Fruit fly (Drosophila melanogaster) whole organism, embryonic: ENCODE data around the gene Acp63F.

ENCODE experiments used
- ATbp ChIP-seq: fragments of 200-800 bp; sonication (Bioruptor generic); optimal IDR thresholded peaks from 2 replicates; lab custom pipeline; 2017; ENCODE audit warnings: missing biosample characterization, mild to moderate bottlenecking, missing genetic modification characterization, missing genetic modification reagents
- Ada2b ChIP-seq: fragments of 200-800 bp; sonication (Bioruptor generic); IDR thresholded peaks from 2 replicates; pipeline ENCODE4 v1.3.6; 2022; ENCODE audit warnings: missing biosample characterization, missing genetic modification characterization
- B-H1 ChIP-seq: fragments of 200-800 bp; sonication (Bioruptor generic); IDR thresholded peaks from 3 replicates; pipeline ENCODE4 v1.3.6; 2022; ENCODE audit warnings: missing biosample characterization, missing genetic modification characterization
- BEAF-32 ChIP-seq: fragments of 200-800 bp; sonication (Bioruptor generic); optimal IDR thresholded peaks from 3 replicates; lab custom pipeline; 2017; ENCODE audit warnings: missing biosample characterization, missing genetic modification characterization, mild to moderate bottlenecking, moderate library complexity, missing genetic modification reagents
- Bdp1 ChIP-seq: fragments of 200-800 bp; sonication (Bioruptor generic); optimal IDR thresholded peaks from 3 replicates; lab custom pipeline; 2016; ENCODE audit warnings: missing biosample characterization, missing genetic modification characterization
- Bgb ChIP-seq: fragments of 200-800 bp; sonication (Bioruptor generic); IDR thresholded peaks from 2 replicates; pipeline ENCODE4 v1.3.6; 2022; ENCODE audit warnings: missing biosample characterization, missing genetic modification characterization; ENCODE audit not compliant: partially characterized antibody
- C15 ChIP-seq: fragments of 200-800 bp; sonication (Bioruptor generic); IDR thresholded peaks from 3 replicates; pipeline ENCODE4 v1.3.6; 2022; ENCODE audit warnings: missing biosample characterization, missing genetic modification characterization
- CG11247 ChIP-seq: fragments of 200-800 bp; sonication (Bioruptor generic); IDR thresholded peaks from 2 replicates; pipeline ENCODE4 v1.3.6; 2022; ENCODE audit warnings: missing biosample characterization, missing genetic modification characterization
- CG11504 ChIP-seq: fragments of 200-800 bp; sonication (Bioruptor generic); optimal IDR thresholded peaks from 3 replicates; lab custom pipeline; 2019; ENCODE audit warnings: missing biosample characterization, mild to moderate bottlenecking, missing genetic modification characterization, moderate library complexity
- CG12299 ChIP-seq: fragments of 200-800 bp; sonication (Bioruptor generic); optimal IDR thresholded peaks from 2 replicates; lab custom pipeline; 2018; ENCODE audit warnings: missing biosample characterization, mild to moderate bottlenecking, missing genetic modification characterization
- CG13123 ChIP-seq: fragments of 200-800 bp; sonication (Bioruptor generic); optimal IDR thresholded peaks from 2 replicates; lab custom pipeline; 2016; ENCODE audit warnings: missing biosample characterization, missing genetic modification characterization
- CG13424 ChIP-seq: fragments of 200-800 bp; sonication (Bioruptor generic); optimal IDR thresholded peaks from 2 replicates; lab custom pipeline; 2019; ENCODE audit warnings: missing biosample characterization, mild to moderate bottlenecking, missing genetic modification characterization, moderate library complexity
- CG18764 ChIP-seq: fragments of 200-800 bp; sonication (Bioruptor generic); optimal IDR thresholded peaks from 3 replicates; lab custom pipeline; 2016; ENCODE audit warnings: missing biosample characterization, missing genetic modification characterization
- CG2120 ChIP-seq: fragments of 200-800 bp; sonication (Bioruptor generic); optimal IDR thresholded peaks from 3 replicates; lab custom pipeline; 2016; ENCODE audit warnings: missing biosample characterization, missing genetic modification characterization
- CG31224 ChIP-seq: fragments of 200-800 bp; sonication (Bioruptor generic); IDR thresholded peaks from 2 replicates; pipeline ENCODE4 v1.3.6; 2022; ENCODE audit warnings: missing biosample characterization, missing genetic modification characterization
- CG32767 ChIP-seq: fragments of 200-800 bp; sonication (Bioruptor generic); IDR thresholded peaks from 2 replicates; pipeline ENCODE4 v1.3.6; 2022; ENCODE audit warnings: missing biosample characterization, missing genetic modification characterization
- CG33213 ChIP-seq: fragments of 200-800 bp; sonication (Bioruptor generic); optimal IDR thresholded peaks from 3 replicates; lab custom pipeline; 2016; ENCODE audit warnings: missing biosample characterization, missing genetic modification characterization
- CG34376 ChIP-seq: fragments of 200-800 bp; sonication (Bioruptor generic); optimal IDR thresholded peaks from 2 replicates; lab custom pipeline; 2018; ENCODE audit warnings: missing biosample characterization, mild to moderate bottlenecking, missing genetic modification characterization
- CG4282 ChIP-seq: fragments of 200-800 bp; sonication (Bioruptor generic); optimal IDR thresholded peaks from 2 replicates; lab custom pipeline; 2016; ENCODE audit warnings: missing biosample characterization, missing genetic modification characterization
- CG4404 ChIP-seq: fragments of 200-800 bp; sonication (Bioruptor generic); IDR thresholded peaks from 2 replicates; pipeline ENCODE4 v1.3.6; 2022; ENCODE audit warnings: missing biosample characterization, missing genetic modification characterization
- CG4707 ChIP-seq: fragments of 200-800 bp; sonication (Bioruptor generic); optimal IDR thresholded peaks from 2 replicates; lab custom pipeline; 2018; ENCODE audit warnings: missing biosample characterization, mild to moderate bottlenecking, missing genetic modification characterization, moderate library complexity
- CG7372 ChIP-seq: fragments of 200-800 bp; sonication (Bioruptor generic); IDR thresholded peaks from 2 replicates; pipeline ENCODE4 v1.3.6; 2022; ENCODE audit warnings: missing biosample characterization, missing genetic modification characterization
- CG8359 ChIP-seq: fragments of 200-800 bp; sonication (Bioruptor generic); optimal IDR thresholded peaks from 2 replicates; lab custom pipeline; 2017; ENCODE audit warnings: missing biosample characterization, mild to moderate bottlenecking, missing genetic modification characterization, borderline replicate concordance
- Kr ChIP-seq: fragments of 200-800 bp; sonication (Bioruptor generic); optimal IDR thresholded peaks from 2 replicates; lab custom pipeline; 2017; ENCODE audit warnings: missing biosample characterization, mild to moderate bottlenecking, missing genetic modification characterization
- Mad ChIP-seq: fragments of 200-800 bp; sonication (Bioruptor generic); optimal IDR thresholded peaks from 2 replicates; lab custom pipeline; 2016; ENCODE audit warnings: missing biosample characterization, missing genetic modification characterization
- NC2β ChIP-seq: fragments of 200-800 bp; sonication (Bioruptor generic); optimal IDR thresholded peaks from 2 replicates; lab custom pipeline; 2016; ENCODE audit warnings: missing biosample characterization, missing genetic modification characterization
- Nf-YA ChIP-seq: fragments of 200-800 bp; sonication (Bioruptor generic); IDR thresholded peaks from 2 replicates; pipeline ENCODE4 v1.3.6; 2022; ENCODE audit warnings: missing biosample characterization, missing genetic modification characterization
- PHDP ChIP-seq: fragments of 200-800 bp; sonication (Bioruptor generic); optimal IDR thresholded peaks from 3 replicates; lab custom pipeline; 2018; ENCODE audit warnings: missing biosample characterization, mild to moderate bottlenecking, missing genetic modification characterization, moderate library complexity
- Side ChIP-seq: fragments of 200-800 bp; sonication (Bioruptor generic); optimal IDR thresholded peaks from 2 replicates; lab custom pipeline; 2016; ENCODE audit warnings: missing biosample characterization, missing genetic modification characterization
- Sox102F ChIP-seq: fragments of 200-800 bp; sonication (Bioruptor generic); optimal IDR thresholded peaks from 2 replicates; lab custom pipeline; 2018; ENCODE audit warnings: missing biosample characterization, mild to moderate bottlenecking, missing genetic modification characterization, moderate library complexity
- TFAM ChIP-seq: fragments of 200-800 bp; sonication (Bioruptor generic); optimal IDR thresholded peaks from 2 replicates; lab custom pipeline; 2017; ENCODE audit warnings: missing biosample characterization, missing genetic modification characterization, inconsistent platforms
- cg ChIP-seq: fragments of 200-800 bp; sonication (Bioruptor generic); optimal IDR thresholded peaks from 3 replicates; lab custom pipeline; 2019; ENCODE audit warnings: missing biosample characterization, mild to moderate bottlenecking, missing genetic modification characterization, moderate library complexity
- dmrt11E ChIP-seq: fragments of 200-800 bp; sonication (Bioruptor generic); optimal IDR thresholded peaks from 3 replicates; lab custom pipeline; 2018; ENCODE audit warnings: missing biosample characterization, mild to moderate bottlenecking, missing genetic modification characterization, moderate library complexity
- fd64A ChIP-seq: fragments of 200-800 bp; sonication (Bioruptor generic); optimal IDR thresholded peaks from 3 replicates; lab custom pipeline; 2018; ENCODE audit warnings: missing biosample characterization, mild to moderate bottlenecking, missing genetic modification characterization
- hbn ChIP-seq: fragments of 200-800 bp; sonication (Bioruptor generic); IDR thresholded peaks from 2 replicates; pipeline ENCODE4 v1.3.6; 2022; ENCODE audit warnings: missing biosample characterization, missing genetic modification characterization; ENCODE audit not compliant: partially characterized antibody
- inv ChIP-seq: fragments of 200-800 bp; sonication (Bioruptor generic); IDR thresholded peaks from 2 replicates; pipeline ENCODE4 v1.3.6; 2022; ENCODE audit warnings: missing biosample characterization, missing genetic modification characterization; ENCODE audit not compliant: partially characterized antibody
- nau ChIP-seq: fragments of 200-800 bp; sonication (Bioruptor generic); optimal IDR thresholded peaks from 3 replicates; lab custom pipeline; 2017; ENCODE audit warnings: missing biosample characterization, mild to moderate bottlenecking, missing genetic modification characterization, missing genetic modification reagents
- nerfin-1 ChIP-seq: fragments of 200-800 bp; sonication (Bioruptor generic); optimal IDR thresholded peaks from 3 replicates; lab custom pipeline; 2019; ENCODE audit warnings: missing biosample characterization, mild to moderate bottlenecking, missing genetic modification characterization, moderate library complexity
- oc ChIP-seq: fragments of 200-800 bp; sonication (Bioruptor generic); optimal IDR thresholded peaks from 2 replicates; lab custom pipeline; 2018; ENCODE audit warnings: missing biosample characterization, mild to moderate bottlenecking, missing genetic modification characterization, moderate library complexity
- pfk ChIP-seq: fragments of 200-800 bp; sonication (Bioruptor generic); optimal IDR thresholded peaks from 2 replicates; lab custom pipeline; 2018; ENCODE audit warnings: missing biosample characterization, mild to moderate bottlenecking, missing genetic modification characterization, moderate library complexity
- pho ChIP-seq: fragments of 200-800 bp; sonication (Bioruptor generic); optimal IDR thresholded peaks from 2 replicates; lab custom pipeline; 2016; ENCODE audit warnings: missing biosample characterization, missing genetic modification characterization
- pita ChIP-seq: fragments of 200-800 bp; sonication (Bioruptor generic); optimal IDR thresholded peaks from 2 replicates; lab custom pipeline; 2017; ENCODE audit warnings: missing biosample characterization, mild to moderate bottlenecking, missing genetic modification characterization
- ro ChIP-seq: fragments of 200-800 bp; sonication (Bioruptor generic); IDR thresholded peaks from 2 replicates; pipeline ENCODE4 v1.3.6; 2022; ENCODE audit warnings: missing biosample characterization, missing genetic modification characterization
- salm ChIP-seq: fragments of 200-800 bp; sonication (Bioruptor generic); optimal IDR thresholded peaks from 2 replicates; lab custom pipeline; 2018; ENCODE audit warnings: missing biosample characterization, mild to moderate bottlenecking, missing genetic modification characterization
- shn ChIP-seq: fragments of 200-800 bp; sonication (Bioruptor generic); optimal IDR thresholded peaks from 3 replicates; lab custom pipeline; 2016; ENCODE audit warnings: missing biosample characterization, missing genetic modification characterization
- tll ChIP-seq, 2 experiments: fragments of 200-800 bp in 1 of 2; fragments of >200 bp in 1 of 2; sonication (Bioruptor generic) in 1 of 2; optimal IDR thresholded peaks; 2 replicates each; lab custom pipeline; 2017 to 2019; ENCODE audit warnings: missing biosample characterization in 2 of 2, missing genetic modification characterization in 2 of 2, mild to moderate bottlenecking in 1 of 2, moderate library complexity in 1 of 2
- tna ChIP-seq: fragments of 200-800 bp; sonication (Bioruptor generic); IDR thresholded peaks from 2 replicates; pipeline ENCODE4 v1.3.6; 2022; ENCODE audit warnings: missing biosample characterization, missing genetic modification characterization; ENCODE audit not compliant: partially characterized antibody
- toy ChIP-seq: fragments of 200-800 bp; sonication (Bioruptor generic); IDR thresholded peaks from 2 replicates; pipeline ENCODE4 v1.3.6; 2022; ENCODE audit warnings: missing biosample characterization, missing genetic modification characterization
- unpg ChIP-seq: fragments of 200-800 bp; sonication (Bioruptor generic); optimal IDR thresholded peaks from 3 replicates; lab custom pipeline; 2018; ENCODE audit warnings: missing biosample characterization, mild to moderate bottlenecking, missing genetic modification characterization, moderate library complexity

Gene Acp63F

dm6 chr3L:3824790-3825484 lies 8.8 kb upstream of the Acp63F start, which contains the start of gene Rdh (continued):
- TF ChIP-seq TFAM (no peak), pfk (GFP tag; lab: Kevin White, UChicago) (no peak), CG32767 (GFP tag; lab: Robert Waterston, UW) (no peak), salm (tag; lab: Kevin White, UChicago) (peak; percentile 64), B-H1 (peak; percentile 43; the same call in 2 of the 3 replicates), CG13123 (peak; percentile 15), dmrt11E (tag; lab: Kevin White, UChicago) (peak; percentile 71), Kr (no peak), CG13424 (peak; percentile 86), nau (GFP tag; lab: Kevin White, UChicago) (peak; percentile 65), Ada2b (GFP tag; lab: Robert Waterston, UW) (peak; percentile 58), C15 (GFP tag; lab: Robert Waterston, UW) (no peak), Side (GFP tag; lab: Kevin White, UChicago) (no peak), CG4282 (GFP tag; lab: Kevin White, UChicago) (no peak), CG11504 (tag; lab: Kevin White, UChicago) (peak; percentile 88), Bgb (no peak), pho (GFP tag; lab: Kevin White, UChicago) (peak; percentile 21), oc (tag; lab: Kevin White, UChicago) (peak; percentile 56), tll (GFP tag; optimal IDR thresholded peaks at IDR 0.05; lab: Kevin White, UChicago) (no peak), CG31224 (GFP tag; lab: Robert Waterston, UW) (peak; percentile 15; the same call in 1 of the 2 replicates), toy (GFP tag; lab: Robert Waterston, UW) (no peak), CG33213 (GFP tag; lab: Kevin White, UChicago) (no peak), CG12299 (peak; percentile 75), CG4404 (GFP tag; lab: Robert Waterston, UW) (no peak), ro (GFP tag; lab: Robert Waterston, UW) (no peak), NC2β (no peak), unpg (GFP tag; lab: Kevin White, UChicago) (peak; percentile 80), ATbp (GFP tag; lab: Kevin White, UChicago) (peak; percentile 82), pita (no peak), CG8359 (peak; percentile 49), Nf-YA (GFP tag; lab: Robert Waterston, UW) (no peak), shn (GFP tag; lab: Kevin White, UChicago) (no peak), nerfin-1 (peak; percentile 80), CG18764 (GFP tag; lab: Kevin White, UChicago) (peak; percentile 52), CG34376 (peak; percentile 80), hbn (GFP tag; lab: Robert Waterston, UW) (no peak), tna (no peak), Sox102F (GFP tag; lab: Kevin White, UChicago) (peak; percentile 77), BEAF-32 (no peak), cg (GFP tag; lab: Kevin White, UChicago) (peak; percentile 28), PHDP (tag; lab: Kevin White, UChicago) (peak; percentile 82), Bdp1 (no peak), Mad (GFP tag; lab: Kevin White, UChicago) (peak; percentile 40), CG7372 (0 out of 2 replicates have a peak, but pooled peaks have one; percentile 20), inv (GFP tag; lab: Robert Waterston, UW) (no peak), fd64A (GFP tag; lab: Kevin White, UChicago) (no peak), CG11247 (GFP tag; lab: Robert Waterston, UW) (no peak), CG2120 (peak; percentile 81), CG4707 (GFP tag; lab: Kevin White, UChicago) (peak; percentile 38)
